Fruit fly (Drosophila melanogaster) whole organism, embryonic: ENCODE data around the gene Kdm3.
A peak's percentile ranks its signal among the peaks of the same experiment; 100 is the strongest.

Experiments used
- ATbp ChIP-seq: fragments of 200-800 bp; sonication (Bioruptor generic); optimal IDR thresholded peaks from 2 replicates; lab custom pipeline; 2017; ENCODE audit warnings: missing biosample characterization, mild to moderate bottlenecking, missing genetic modification characterization, missing genetic modification reagents
- Awh ChIP-seq: fragments of 200-800 bp; sonication (Bioruptor generic); IDR thresholded peaks from 2 replicates; pipeline ENCODE4, ENCODE4 v1.3.6; 2022; ENCODE audit warnings: missing biosample characterization, missing genetic modification characterization
- Bgb ChIP-seq: fragments of 200-800 bp; sonication (Bioruptor generic); IDR thresholded peaks from 2 replicates; pipeline ENCODE4 v1.3.6; 2022; ENCODE audit warnings: missing biosample characterization, missing genetic modification characterization; ENCODE audit not compliant: partially characterized antibody
- CG10543 ChIP-seq: fragments of 200-800 bp; sonication (Bioruptor generic); optimal IDR thresholded peaks from 3 replicates; lab custom pipeline; 2017; ENCODE audit warnings: missing biosample characterization, mild to moderate bottlenecking, missing genetic modification characterization, moderate library complexity
- CG14965 ChIP-seq: fragments of 200-800 bp; sonication (Bioruptor generic); optimal IDR thresholded peaks from 2 replicates; lab custom pipeline; 2016; ENCODE audit warnings: missing biosample characterization, missing genetic modification characterization, borderline replicate concordance
- CG17912 ChIP-seq: fragments of 200-800 bp; sonication (Bioruptor generic); optimal IDR thresholded peaks from 2 replicates; lab custom pipeline; 2018; ENCODE audit warnings: missing biosample characterization, mild to moderate bottlenecking, missing genetic modification characterization
- CG18599 ChIP-seq: fragments of 200-800 bp; sonication (Bioruptor generic); optimal IDR thresholded peaks from 3 replicates; lab custom pipeline; 2017; ENCODE audit warnings: missing biosample characterization, missing genetic modification characterization, mild to moderate bottlenecking, moderate library complexity, missing genetic modification reagents
- CG2120 ChIP-seq: fragments of 200-800 bp; sonication (Bioruptor generic); optimal IDR thresholded peaks from 3 replicates; lab custom pipeline; 2016; ENCODE audit warnings: missing biosample characterization, missing genetic modification characterization
- CG2678 ChIP-seq: fragments of 200-800 bp; sonication (Bioruptor generic); optimal IDR thresholded peaks from 3 replicates; lab custom pipeline; 2019; ENCODE audit warnings: missing biosample characterization, mild to moderate bottlenecking, missing genetic modification characterization, moderate library complexity
- CG2875 ChIP-seq: fragments of 200-800 bp; sonication (Bioruptor generic); optimal IDR thresholded peaks from 2 replicates; lab custom pipeline; 2017; ENCODE audit warnings: missing biosample characterization, mild to moderate bottlenecking, missing genetic modification characterization, missing genetic modification reagents
- CG31365 ChIP-seq: fragments of 200-800 bp; sonication (Bioruptor generic); optimal IDR thresholded peaks from 2 replicates; lab custom pipeline; 2018; ENCODE audit warnings: missing biosample characterization, mild to moderate bottlenecking, missing genetic modification characterization
- CG32772 ChIP-seq: fragments of 200-800 bp; sonication (Bioruptor generic); IDR thresholded peaks from 2 replicates; pipeline ENCODE4 v1.3.6; 2022; ENCODE audit warnings: missing biosample characterization, missing genetic modification characterization
- CG34224 ChIP-seq: fragments of 200-800 bp; sonication (Bioruptor generic); IDR thresholded peaks from 3 replicates; pipeline ENCODE4 v1.3.6; 2022; ENCODE audit warnings: missing biosample characterization, missing genetic modification characterization; ENCODE audit not compliant: partially characterized antibody
- CG3726 ChIP-seq: fragments of 200-800 bp; sonication (Bioruptor generic); IDR thresholded peaks from 3 replicates; pipeline ENCODE4, ENCODE4 v1.3.6; 2022; ENCODE audit warnings: missing biosample characterization, missing genetic modification characterization
- CG6175 ChIP-seq: fragments of 200-800 bp; sonication (Bioruptor generic); IDR thresholded peaks from 3 replicates; pipeline ENCODE4 v1.3.6; 2022; ENCODE audit warnings: missing biosample characterization, missing genetic modification characterization
- CG6791 ChIP-seq: fragments of 200-800 bp; sonication (Bioruptor generic); IDR thresholded peaks from 3 replicates; pipeline ENCODE4 v1.3.6; 2022; ENCODE audit warnings: missing biosample characterization, missing genetic modification characterization; ENCODE audit not compliant: partially characterized antibody
- CG7745 ChIP-seq: fragments of 200-800 bp; sonication (Bioruptor generic); optimal IDR thresholded peaks from 2 replicates; lab custom pipeline; 2018; ENCODE audit warnings: missing biosample characterization, mild to moderate bottlenecking, missing genetic modification characterization, moderate library complexity
- CG7963 ChIP-seq: fragments of 200-800 bp; sonication (Bioruptor generic); IDR thresholded peaks from 3 replicates; pipeline ENCODE4 v1.3.6; 2022; ENCODE audit warnings: missing biosample characterization, missing genetic modification characterization; ENCODE audit not compliant: partially characterized antibody
- CG8944 ChIP-seq: fragments of 200-800 bp; sonication (Bioruptor generic); optimal IDR thresholded peaks from 3 replicates; lab custom pipeline; 2016; ENCODE audit warnings: missing biosample characterization, missing genetic modification characterization
- CG9817 ChIP-seq: fragments of 200-800 bp; sonication (Bioruptor generic); optimal IDR thresholded peaks from 2 replicates; lab custom pipeline; 2018; ENCODE audit warnings: missing biosample characterization, mild to moderate bottlenecking, missing genetic modification characterization, moderate library complexity
- CoRest ChIP-seq: fragments of 200-800 bp; sonication (Bioruptor generic); optimal IDR thresholded peaks from 3 replicates; lab custom pipeline; 2018; ENCODE audit warnings: missing biosample characterization, mild to moderate bottlenecking, missing genetic modification characterization, moderate library complexity
- Dbx ChIP-seq: fragments of 200-800 bp; sonication (Bioruptor generic); IDR thresholded peaks from 3 replicates; pipeline ENCODE4 v1.3.6; 2022; ENCODE audit warnings: missing biosample characterization, missing genetic modification characterization
- Ets97D ChIP-seq: fragments of 200-800 bp; sonication (Bioruptor generic); optimal IDR thresholded peaks from 3 replicates; lab custom pipeline; 2016; ENCODE audit warnings: missing biosample characterization, missing genetic modification characterization
- Fer3 ChIP-seq: fragments of 200-800 bp; sonication (Bioruptor generic); optimal IDR thresholded peaks from 2 replicates; lab custom pipeline; 2018; ENCODE audit warnings: missing biosample characterization, mild to moderate bottlenecking, missing genetic modification characterization, moderate library complexity
- Gug ChIP-seq: fragments of 200-800 bp; sonication (Bioruptor generic); IDR thresholded peaks from 4 replicates; pipeline ENCODE4 v1.3.6; 2022; ENCODE audit warnings: missing biosample characterization, missing genetic modification characterization
- Hmr ChIP-seq: fragments of 200-800 bp; sonication (Bioruptor generic); optimal IDR thresholded peaks from 3 replicates; lab custom pipeline; 2017; ENCODE audit warnings: mild to moderate bottlenecking, missing biosample characterization, missing genetic modification reagents, missing genetic modification characterization
- MBD-R2 ChIP-seq: fragments of 200-800 bp; sonication (Bioruptor generic); IDR thresholded peaks from 2 replicates; pipeline ENCODE4 v1.3.6; 2022; ENCODE audit warnings: missing biosample characterization, missing genetic modification characterization
- NFAT ChIP-seq: fragments of 200-800 bp; sonication (Bioruptor generic); IDR thresholded peaks from 2 replicates; pipeline ENCODE4 v1.3.6; 2022; ENCODE audit warnings: missing biosample characterization, missing genetic modification characterization
- Nf-YA ChIP-seq: fragments of 200-800 bp; sonication (Bioruptor generic); IDR thresholded peaks from 2 replicates; pipeline ENCODE4 v1.3.6; 2022; ENCODE audit warnings: missing biosample characterization, missing genetic modification characterization
- Ravus ChIP-seq: fragments of 200-800 bp; sonication (Bioruptor generic); IDR thresholded peaks from 2 replicates; pipeline ENCODE4 v1.3.6; 2022; ENCODE audit warnings: missing biosample characterization, missing genetic modification characterization
- Taf1 ChIP-seq: fragments of 200-800 bp; sonication (Bioruptor generic); IDR thresholded peaks from 2 replicates; pipeline ENCODE4 v1.3.6; 2022; ENCODE audit warnings: missing biosample characterization, missing genetic modification characterization
- Vsx1 ChIP-seq: fragments of 200-800 bp; sonication (Bioruptor generic); optimal IDR thresholded peaks from 2 replicates; lab custom pipeline; 2017; ENCODE audit warnings: missing biosample characterization, mild to moderate bottlenecking, missing genetic modification characterization, missing genetic modification reagents
- amos ChIP-seq: fragments of 200-800 bp; sonication (Bioruptor generic); IDR thresholded peaks from 2 replicates; pipeline ENCODE4 v1.3.6; 2022; ENCODE audit warnings: missing biosample characterization, missing genetic modification characterization; ENCODE audit not compliant: partially characterized antibody
- ato ChIP-seq: fragments of 200-800 bp; sonication (Bioruptor generic); IDR thresholded peaks from 2 replicates; pipeline ENCODE4 v1.3.6; 2022; ENCODE audit warnings: missing biosample characterization, missing genetic modification characterization; ENCODE audit not compliant: partially characterized antibody
- chm ChIP-seq: fragments of 200-800 bp; sonication (Bioruptor generic); IDR thresholded peaks from 2 replicates; pipeline ENCODE4 v1.3.6; 2022; ENCODE audit warnings: missing biosample characterization, missing genetic modification characterization
- croc ChIP-seq: fragments of 200-800 bp; sonication (Bioruptor generic); conservative IDR thresholded peaks from 3 replicates; pipeline ENCODE4 v1.3.6; 2022; ENCODE audit warnings: missing biosample characterization, missing genetic modification characterization
- crol ChIP-seq: fragments of 200-800 bp; sonication (Bioruptor generic); IDR thresholded peaks from 2 replicates; pipeline ENCODE4 v1.3.6; 2022; ENCODE audit warnings: missing biosample characterization, missing genetic modification characterization
- dan ChIP-seq: fragments of 200-800 bp; sonication (Bioruptor generic); IDR thresholded peaks from 2 replicates; pipeline ENCODE4 v1.3.6; 2022; ENCODE audit warnings: missing biosample characterization, missing genetic modification characterization
- emc ChIP-seq: fragments of 200-800 bp; sonication (Bioruptor generic); optimal IDR thresholded peaks from 2 replicates; lab custom pipeline; 2016; ENCODE audit warnings: missing biosample characterization, missing genetic modification characterization
- hbn ChIP-seq: fragments of 200-800 bp; sonication (Bioruptor generic); IDR thresholded peaks from 2 replicates; pipeline ENCODE4 v1.3.6; 2022; ENCODE audit warnings: missing biosample characterization, missing genetic modification characterization; ENCODE audit not compliant: partially characterized antibody
- kah ChIP-seq: fragments of 200-800 bp; sonication (Bioruptor generic); optimal IDR thresholded peaks from 2 replicates; lab custom pipeline; 2018; ENCODE audit warnings: missing biosample characterization, mild to moderate bottlenecking, missing genetic modification characterization
- pnt ChIP-seq: fragments of 200-800 bp; sonication (Bioruptor generic); optimal IDR thresholded peaks from 3 replicates; lab custom pipeline; 2016; ENCODE audit warnings: missing biosample characterization, missing genetic modification characterization
- ro ChIP-seq: fragments of 200-800 bp; sonication (Bioruptor generic); IDR thresholded peaks from 2 replicates; pipeline ENCODE4 v1.3.6; 2022; ENCODE audit warnings: missing biosample characterization, missing genetic modification characterization
- salm ChIP-seq: fragments of 200-800 bp; sonication (Bioruptor generic); optimal IDR thresholded peaks from 2 replicates; lab custom pipeline; 2018; ENCODE audit warnings: missing biosample characterization, mild to moderate bottlenecking, missing genetic modification characterization
- seq ChIP-seq: fragments of 200-800 bp; sonication (Bioruptor generic); IDR thresholded peaks from 2 replicates; pipeline ENCODE4 v1.3.6; 2022; ENCODE audit warnings: missing biosample characterization, missing genetic modification characterization
- sisA ChIP-seq: fragments of 200-800 bp; sonication (Bioruptor generic); IDR thresholded peaks from 2 replicates; pipeline ENCODE4 v1.3.6; 2022; ENCODE audit warnings: missing biosample characterization, missing genetic modification characterization
- slp2 ChIP-seq: fragments of 200-800 bp; sonication (Bioruptor generic); optimal IDR thresholded peaks from 2 replicates; lab custom pipeline; 2016; ENCODE audit warnings: missing biosample characterization, missing genetic modification characterization
- unc-4 ChIP-seq: fragments of 200-800 bp; sonication (Bioruptor generic); IDR thresholded peaks from 2 replicates; pipeline ENCODE4 v1.3.6; 2022; ENCODE audit warnings: missing biosample characterization, missing genetic modification characterization; ENCODE audit not compliant: partially characterized antibody
- vnd ChIP-seq: fragments of 200-800 bp; sonication (Bioruptor generic); IDR thresholded peaks from 3 replicates; pipeline ENCODE4 v1.3.6; 2022; ENCODE audit warnings: missing biosample characterization, missing genetic modification characterization; ENCODE audit not compliant: partially characterized antibody
- yki ChIP-seq: fragments of >200 bp; optimal IDR thresholded peaks from 3 replicates; lab custom pipeline; 2018

Gene Kdm3

DNA sequence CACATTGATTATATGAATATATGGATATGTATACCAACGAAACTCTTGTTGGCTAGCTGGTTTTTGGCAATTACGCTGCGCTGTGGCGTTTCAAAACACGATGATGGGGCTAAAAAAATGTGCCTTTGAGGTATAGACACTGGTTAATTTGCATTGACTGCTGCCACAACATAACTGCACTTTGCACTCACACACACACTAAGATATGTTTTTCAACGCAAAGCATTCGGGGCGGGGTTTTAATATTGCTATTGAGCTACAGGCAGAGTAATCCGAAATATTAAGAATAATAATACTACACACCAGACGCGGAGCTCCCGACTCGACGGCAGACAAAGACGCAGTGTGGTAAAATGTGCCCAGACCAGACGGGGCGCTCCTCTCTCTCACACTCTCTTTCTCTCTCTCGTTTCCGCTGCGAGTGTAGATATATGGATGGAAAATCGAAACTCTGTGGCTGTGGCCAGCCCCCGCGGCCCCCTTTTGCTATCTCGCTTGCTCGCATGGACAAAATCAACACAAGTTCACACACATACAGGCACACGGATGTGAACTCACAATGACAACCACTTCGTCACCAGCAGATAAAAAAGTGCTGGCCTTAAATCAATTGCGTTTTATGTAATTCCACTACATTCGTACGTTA is 35.3 kb downstream of the Kdm3 start (continued):
- TF ChIP-seq hbn (no peak), yki (lab: Kevin White, UChicago) (peak; percentile 50), CG17912 (GFP tag; lab: Kevin White, UChicago) (peak; percentile 87), CG7963 (GFP tag; lab: Robert Waterston, UW) (no peak), CG6791 (GFP tag; lab: Robert Waterston, UW) (no peak), ato (GFP tag; lab: Robert Waterston, UW) (no peak), CoRest (tag; lab: Kevin White, UChicago) (no peak), chm (GFP tag; lab: Robert Waterston, UW) (no peak), salm (tag; lab: Kevin White, UChicago) (no peak), pnt (GFP tag; lab: Kevin White, UChicago) (no peak), MBD-R2 (no peak), seq (GFP tag; lab: Robert Waterston, UW) (no peak), Nf-YA (GFP tag; lab: Robert Waterston, UW) (no peak), NFAT (no peak), Hmr (peak; percentile 77), CG34224 (no peak), Awh (GFP tag; lab: Robert Waterston, UW) (no peak), Fer3 (tag; lab: Kevin White, UChicago) (peak; percentile 21), dan (GFP tag; lab: Robert Waterston, UW) (no peak), amos (no peak), CG9817 (no peak), croc (GFP tag; lab: Robert Waterston, UW) (no peak), CG3726 (no peak), Bgb (GFP tag; lab: Robert Waterston, UW) (no peak), CG7745 (tag; lab: Kevin White, UChicago) (no peak), Ravus (GFP tag; lab: Robert Waterston, UW) (no peak), Dbx (no peak), crol (GFP tag; lab: Robert Waterston, UW) (no peak), slp2 (no peak), emc (GFP tag; lab: Kevin White, UChicago) (no peak), CG8944 (GFP tag; lab: Kevin White, UChicago) (no peak), sisA (GFP tag; lab: Robert Waterston, UW) (no peak), CG32772 (no peak), Gug (GFP tag; lab: Robert Waterston, UW) (no peak), kah (GFP tag; lab: Kevin White, UChicago) (peak; percentile 96), CG10543 (GFP tag; lab: Kevin White, UChicago) (peak; percentile 94), Ets97D (GFP tag; lab: Kevin White, UChicago) (peak; percentile 4), CG18599 (GFP tag; lab: Kevin White, UChicago) (peak; percentile 82), ro (no peak), unc-4 (GFP tag; lab: Robert Waterston, UW) (no peak), Taf1 (GFP tag; lab: Robert Waterston, UW) (no peak), CG2875 (GFP tag; lab: Kevin White, UChicago) (peak; percentile 55), CG2120 (GFP tag; lab: Kevin White, UChicago) (peak; percentile 21), CG31365 (tag; lab: Kevin White, UChicago) (peak; percentile 63), CG6175 (GFP tag; lab: Robert Waterston, UW) (no peak), Vsx1 (GFP tag; lab: Kevin White, UChicago) (peak; percentile 24), ATbp (GFP tag; lab: Kevin White, UChicago) (peak; percentile 24), vnd (GFP tag; lab: Robert Waterston, UW) (no peak), CG2678 (tag; lab: Kevin White, UChicago) (peak; percentile 58), CG14965 (no peak)
